Fruit fly (Drosophila melanogaster) whole organism: Measurements from ENCODE around the gene asl.

ENCODE experiments used
- CG8478 ChIP-seq: fragments of >200 bp; optimal IDR thresholded peaks from 2 replicates; lab custom pipeline; 2018; ENCODE audit warnings: inconsistent platforms
- usp ChIP-seq: fragments of >200 bp; optimal IDR thresholded peaks from 2 replicates; lab custom pipeline; 2017; ENCODE audit warnings: missing biosample characterization, missing genetic modification characterization, mixed read lengths

dm6 chr3R:5600361-5601043, 5.8 kb downstream of the asl start:
- TF ChIP-seq usp (GFP tag; lab: Kevin White, UChicago) (no peak), CG8478 (no peak)
